Worm (Caenorhabditis elegans) whole organism, young adult: Measurements from ENCODE around the gene nspd-7.

Source experiments
- D2030.7 ChIP-seq: fragments of 200-800 bp; sonication (Bioruptor generic); IDR thresholded peaks from 2 replicates; pipeline ENCODE4 v1.3.6; 2022; ENCODE audit warnings: missing genetic modification reagents, missing genetic modification characterization, missing compliant biosample characterization
- F10E7.11 ChIP-seq: sonication (generic microtip); optimal IDR thresholded peaks from 2 replicates; lab custom pipeline; 2017; ENCODE audit warnings: mild to moderate bottlenecking, missing genetic modification characterization, moderate library complexity, missing compliant biosample characterization
- F37B4.10 ChIP-seq: fragments of 200-800 bp; sonication (Bioruptor generic); IDR thresholded peaks from 2 replicates; pipeline ENCODE4 v1.3.6; 2022; ENCODE audit warnings: missing genetic modification characterization, missing compliant biosample characterization
- F55B11.4 ChIP-seq: sonication (generic microtip); optimal IDR thresholded peaks from 2 replicates; lab custom pipeline; 2016; ENCODE audit warnings: missing compliant biosample characterization, missing genetic modification characterization, borderline replicate concordance; ENCODE audit not compliant: insufficient read depth
- K11D2.4 ChIP-seq: fragments of 200-800 bp; sonication (Bioruptor generic); IDR thresholded peaks from 2 replicates; pipeline ENCODE4 v1.3.6; 2022; ENCODE audit warnings: missing genetic modification reagents, missing genetic modification characterization, missing compliant biosample characterization
- T26A5.8 ChIP-seq: sonication (generic microtip); optimal IDR thresholded peaks from 2 replicates; lab custom pipeline; 2016; ENCODE audit warnings: missing genetic modification characterization, missing compliant biosample characterization
- ZK185.1 ChIP-seq: sonication (generic microtip); optimal IDR thresholded peaks from 2 replicates; lab custom pipeline; 2016; ENCODE audit warnings: mild to moderate bottlenecking, missing genetic modification characterization, missing compliant biosample characterization; ENCODE audit not compliant: poor library complexity, severe bottlenecking
- aptf-2 ChIP-seq: fragments of 200-800 bp; sonication (Bioruptor generic); conservative IDR thresholded peaks from 2 replicates; pipeline ENCODE4 v1.3.6; 2022; ENCODE audit warnings: missing genetic modification reagents, missing genetic modification characterization, missing compliant biosample characterization
- attf-3 ChIP-seq: fragments of 200-800 bp; sonication (Bioruptor generic); conservative IDR thresholded peaks from 2 replicates; pipeline ENCODE4 v1.3.6; 2022; ENCODE audit warnings: missing genetic modification reagents, missing genetic modification characterization, missing compliant biosample characterization
- cebp-1 ChIP-seq, 2 experiments: fragments of 200-800 bp in 1 of 2; sonication (Bioruptor generic) in 1 of 2; sonication (generic microtip) in 1 of 2; IDR thresholded peaks in 1 of 2; optimal IDR thresholded peaks in 1 of 2; 2 replicates each; pipeline versions ENCODE4 v1.3.6 to Lab custom; 2017 to 2022; ENCODE audit warnings: missing compliant biosample characterization in 2 of 2, missing genetic modification characterization in 2 of 2, mild to moderate bottlenecking in 1 of 2, missing genetic modification reagents in 1 of 2, moderate library complexity in 1 of 2
- ceh-100 ChIP-seq: fragments of 200-800 bp; sonication (Bioruptor generic); IDR thresholded peaks from 2 replicates; pipeline ENCODE4 v1.3.6; 2022; ENCODE audit warnings: missing genetic modification reagents, missing genetic modification characterization, missing compliant biosample characterization
- ceh-91 ChIP-seq: fragments of 200-800 bp; sonication (Bioruptor generic); IDR thresholded peaks from 2 replicates; pipeline ENCODE4 v1.3.6; 2022; ENCODE audit warnings: missing genetic modification reagents, missing genetic modification characterization, missing compliant biosample characterization
- chd-7 ChIP-seq: sonication (generic microtip); optimal IDR thresholded peaks from 2 replicates; lab custom pipeline; 2016; ENCODE audit warnings: mild to moderate bottlenecking, missing genetic modification characterization, moderate library complexity, missing compliant biosample characterization
- dox-1 ChIP-seq: fragments of 200-800 bp; sonication (Bioruptor generic); IDR thresholded peaks from 2 replicates; pipeline ENCODE4 v1.3.6; 2022; ENCODE audit warnings: missing genetic modification reagents, missing genetic modification characterization, missing compliant biosample characterization
- dpl-1 ChIP-seq: fragments of 150-350 bp; optimal IDR thresholded peaks from 2 replicates; lab custom pipeline; 2014; ENCODE audit warnings: missing biosample characterization, missing genetic modification reagents, missing genetic modification characterization
- efl-1 ChIP-seq: fragments of 150-350 bp; optimal IDR thresholded peaks from 2 replicates; lab custom pipeline; 2014; ENCODE audit warnings: missing biosample characterization, missing genetic modification reagents, missing genetic modification characterization
- ekl-4 ChIP-seq: fragments of 200-800 bp; sonication (Bioruptor generic); IDR thresholded peaks from 2 replicates; pipeline ENCODE4 v1.3.6; 2022; ENCODE audit warnings: missing genetic modification reagents, missing genetic modification characterization, missing compliant biosample characterization
- ets-4 ChIP-seq: fragments of 200-800 bp; sonication (Bioruptor generic); optimal IDR thresholded peaks from 2 replicates; lab custom pipeline; 2018; ENCODE audit warnings: mild to moderate bottlenecking, missing genetic modification characterization, missing compliant biosample characterization
- hlh-26 ChIP-seq: fragments of 200-800 bp; sonication (Bioruptor generic); conservative IDR thresholded peaks from 2 replicates; pipeline ENCODE4 v1.3.6; 2022; ENCODE audit warnings: missing genetic modification reagents, missing genetic modification characterization, missing compliant biosample characterization
- hsf-1 ChIP-seq: fragments of 200-800 bp; sonication (Bioruptor generic); IDR thresholded peaks from 2 replicates; pipeline ENCODE4 v1.3.6; 2022; ENCODE audit warnings: missing genetic modification reagents, missing genetic modification characterization, missing compliant biosample characterization
- lin-35 ChIP-seq, 3 experiments: fragments of 150-350 bp in 2 of 3; sonication (generic microtip) in 1 of 3; optimal IDR thresholded peaks; 2 replicates each; lab custom pipeline; 2014 to 2018; ENCODE audit warnings: missing biosample characterization in 3 of 3, missing genetic modification characterization in 3 of 3, missing genetic modification reagents in 3 of 3
- lin-54 ChIP-seq: fragments of 200-800 bp; sonication (Bioruptor generic); optimal IDR thresholded peaks from 2 replicates; lab custom pipeline; 2018; ENCODE audit warnings: mild to moderate bottlenecking, missing genetic modification characterization, missing compliant biosample characterization
- lir-1 ChIP-seq: fragments of 200-800 bp; sonication (Bioruptor generic); conservative IDR thresholded peaks from 2 replicates; pipeline ENCODE4 v1.3.6; 2022; ENCODE audit warnings: missing genetic modification reagents, missing genetic modification characterization, missing compliant biosample characterization
- lsl-1 ChIP-seq: fragments of 200-800 bp; sonication (Bioruptor generic); optimal IDR thresholded peaks from 2 replicates; lab custom pipeline; 2018; ENCODE audit warnings: mild to moderate bottlenecking, missing genetic modification characterization, moderate library complexity, missing compliant biosample characterization
- madf-10 ChIP-seq: sonication (generic microtip); optimal IDR thresholded peaks from 2 replicates; lab custom pipeline; 2016; ENCODE audit warnings: mild to moderate bottlenecking, missing genetic modification characterization, missing compliant biosample characterization
- madf-3 ChIP-seq: fragments of 200-800 bp; sonication (Bioruptor generic); IDR thresholded peaks from 2 replicates; pipeline ENCODE4 v1.3.6; 2022; ENCODE audit warnings: missing genetic modification reagents, missing genetic modification characterization, missing compliant biosample characterization
- madf-6 ChIP-seq: fragments of 200-800 bp; sonication (Bioruptor generic); IDR thresholded peaks from 2 replicates; pipeline ENCODE4 v1.3.6; 2022; ENCODE audit warnings: missing genetic modification reagents, missing genetic modification characterization, missing compliant biosample characterization
- madf-8 ChIP-seq: fragments of 200-800 bp; sonication (Bioruptor generic); conservative IDR thresholded peaks from 2 replicates; pipeline ENCODE4 v1.3.6; 2022; ENCODE audit warnings: missing genetic modification reagents, missing genetic modification characterization, missing compliant biosample characterization
- nfya-1 ChIP-seq: sonication (generic microtip); optimal IDR thresholded peaks from 2 replicates; lab custom pipeline; 2017; ENCODE audit warnings: antibody characterized with exemption, missing compliant biosample characterization, missing genetic modification characterization, borderline replicate concordance; ENCODE audit not compliant: insufficient read depth
- nfyb-1 ChIP-seq: fragments of 200-800 bp; sonication (Bioruptor generic); IDR thresholded peaks from 2 replicates; pipeline ENCODE4 v1.3.6; 2022; ENCODE audit warnings: missing genetic modification reagents, missing genetic modification characterization, missing compliant biosample characterization
- nhr-27 ChIP-seq: fragments of 200-800 bp; sonication (Bioruptor generic); optimal IDR thresholded peaks from 2 replicates; lab custom pipeline; 2018; ENCODE audit warnings: mild to moderate bottlenecking, missing genetic modification characterization, moderate library complexity, missing compliant biosample characterization
- nhr-80 ChIP-seq: sonication (generic microtip); optimal IDR thresholded peaks from 2 replicates; lab custom pipeline; 2016; ENCODE audit warnings: missing genetic modification characterization, missing compliant biosample characterization
- pbrm-1 ChIP-seq: fragments of 200-800 bp; sonication (Bioruptor generic); IDR thresholded peaks from 2 replicates; pipeline ENCODE4 v1.3.6; 2022; ENCODE audit warnings: missing genetic modification reagents, missing genetic modification characterization, missing compliant biosample characterization
- repo-1 ChIP-seq: sonication (generic microtip); optimal IDR thresholded peaks from 2 replicates; lab custom pipeline; 2017; ENCODE audit warnings: mild to moderate bottlenecking, missing genetic modification characterization, missing compliant biosample characterization
- somi-1 ChIP-seq: fragments of 200-800 bp; sonication (Bioruptor generic); optimal IDR thresholded peaks from 2 replicates; lab custom pipeline; 2018; ENCODE audit warnings: mild to moderate bottlenecking, missing genetic modification characterization, missing compliant biosample characterization
- tbp1 ChIP-seq: fragments of 200-800 bp; sonication (Bioruptor generic); optimal IDR thresholded peaks from 2 replicates; lab custom pipeline; 2018; ENCODE audit warnings: mild to moderate bottlenecking, missing genetic modification characterization, missing compliant biosample characterization
- unc-130 ChIP-seq: sonication (generic microtip); optimal IDR thresholded peaks from 2 replicates; lab custom pipeline; 2016; ENCODE audit warnings: missing genetic modification reagents, missing genetic modification characterization, missing compliant biosample characterization
- xnd-1 ChIP-seq: sonication (generic microtip); optimal IDR thresholded peaks from 2 replicates; lab custom pipeline; 2016; ENCODE audit warnings: missing genotype, missing genetic modification reagents, missing genetic modification characterization, missing compliant biosample characterization
- zfh-2 ChIP-seq: fragments of 200-800 bp; sonication (Bioruptor generic); conservative IDR thresholded peaks from 2 replicates; pipeline ENCODE4 v1.3.6; 2022; ENCODE audit warnings: missing genetic modification reagents, missing genetic modification characterization, missing compliant biosample characterization
- ztf-22 ChIP-seq: fragments of 200-800 bp; sonication (Bioruptor generic); optimal IDR thresholded peaks from 2 replicates; lab custom pipeline; 2018; ENCODE audit warnings: mild to moderate bottlenecking, missing genetic modification characterization, moderate library complexity, missing compliant biosample characterization

Gene nspd-7

ce11 chrIV:10245666-10246210 lies 23.2 kb downstream of the nspd-7 start, which contains the start of gene F01G10.10 (continued):
- TF ChIP-seq nfyb-1 (GFP tag; lab: Robert Waterston, UW) (peak; percentile 10; the same call in 1 of the 2 replicates), lir-1 (no peak), madf-10 (tag; lab: Kevin White, UChicago) (no peak), F37B4.10 (GFP tag; lab: Robert Waterston, UW) (0 out of 2 replicates have a peak, but pooled peaks have one; percentile 43), efl-1 (GFP tag; lab: Kevin White, UChicago) (peak; percentile 53), somi-1 (GFP tag; lab: Kevin White, UChicago) (no peak), K11D2.4 (GFP tag; lab: Robert Waterston, UW) (no peak), ztf-22 (peak; percentile 17), dox-1 (GFP tag; lab: Robert Waterston, UW) (peak; percentile 60), repo-1 (tag; lab: Kevin White, UChicago) (no peak), tbp1 (GFP tag; lab: Kevin White, UChicago) (peak; percentile 1), F55B11.4 (tag; lab: Kevin White, UChicago) (no peak), lin-54 (peak; percentile 30), D2030.7 (GFP tag; lab: Robert Waterston, UW) (peak; percentile 43), madf-6 (GFP tag; lab: Robert Waterston, UW) (peak; percentile 74), nfya-1 (tag; lab: Kevin White, UChicago) (no peak), hlh-26 (GFP tag; lab: Robert Waterston, UW) (no peak), ceh-91 (peak; percentile 69; the same call in 1 of the 2 replicates)

DNA sequence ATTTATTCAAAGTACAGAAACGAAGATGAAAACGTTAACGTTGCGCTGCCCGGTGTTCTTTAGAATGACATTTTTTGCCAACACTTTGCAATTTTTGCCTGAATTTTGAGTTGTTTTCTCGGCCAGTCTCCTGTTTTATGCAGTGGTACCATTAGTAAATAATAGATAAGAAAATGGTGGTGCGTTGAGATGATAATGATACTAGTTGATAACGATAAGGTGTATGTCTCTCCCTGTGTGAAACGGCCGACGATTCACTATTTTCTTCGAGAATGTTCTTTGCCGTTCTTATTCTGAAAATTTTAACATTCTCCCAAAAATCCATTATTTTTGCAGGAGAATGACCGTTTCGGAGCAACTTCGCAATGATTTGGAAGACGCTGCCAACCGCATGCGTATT lies 25.7 kb downstream of the nspd-7 start, which contains the start of gene tkt-1:
tkt-1 (plus strand) TSS at position 337 of the 400 bp plus-strand sequence.
- no peak for TF ChIP-seq D2030.7 (GFP tag; lab: Robert Waterston, UW)
- TF ChIP-seq dpl-1 (GFP tag; lab: Kevin White, UChicago), result no peak
- peak; percentile 74 for TF ChIP-seq hsf-1 (GFP tag; lab: Robert Waterston, UW)
- TF ChIP-seq tbp1 (GFP tag; lab: Kevin White, UChicago), result peak; percentile 10
- TF ChIP-seq ets-4, result peak; percentile 26
- TF ChIP-seq F10E7.11 (tag; lab: Kevin White, UChicago), result no peak
- TF ChIP-seq lin-35 (GFP tag; optimal IDR thresholded peaks at IDR 0.05; lab: Kevin White, UChicago), result no peak
- no peak for TF ChIP-seq nhr-27 (tag; lab: Kevin White, UChicago)
- TF ChIP-seq nhr-80 (tag; lab: Kevin White, UChicago), result peak; percentile 74
- no peak for TF ChIP-seq cebp-1 (GFP tag; IDR thresholded peaks at IDR 0.05; lab: Robert Waterston, UW)
- peak; percentile 4 for TF ChIP-seq cebp-1 (tag; optimal IDR thresholded peaks at IDR 0.05; lab: Kevin White, UChicago)
- 0 out of 2 replicates have a peak, but pooled peaks have one; percentile 40 for TF ChIP-seq ekl-4 (GFP tag; lab: Robert Waterston, UW)

- TF ChIP-seq madf-8 (GFP tag; lab: Robert Waterston, UW) (peak; percentile 82), xnd-1 (peak; percentile 64), pbrm-1 (GFP tag; lab: Robert Waterston, UW) (peak; percentile 20; the same call in 1 of the 2 replicates), lsl-1 (GFP tag; lab: Kevin White, UChicago) (peak; percentile 20), attf-3 (GFP tag; lab: Robert Waterston, UW) (no peak), aptf-2 (GFP tag; lab: Robert Waterston, UW) (no peak), ZK185.1 (tag; lab: Kevin White, UChicago) (peak; percentile 24), madf-3 (GFP tag; lab: Robert Waterston, UW) (no peak), efl-1 (GFP tag; lab: Kevin White, UChicago) (peak; percentile 81), ceh-100 (GFP tag; lab: Robert Waterston, UW) (no peak), unc-130 (peak; percentile 1), T26A5.8 (no peak), ceh-91 (peak; percentile 42; the same call in 1 of the 2 replicates), lir-1 (no peak), lin-35 (GFP tag; optimal IDR thresholded peaks at IDR 0.05; lab: Kevin White, UChicago) (peak in 1 of 3 experiments; percentile 59), zfh-2 (GFP tag; lab: Robert Waterston, UW) (no peak), F55B11.4 (tag; lab: Kevin White, UChicago) (no peak), dox-1 (GFP tag; lab: Robert Waterston, UW) (peak; percentile 62; the same call in 1 of the 2 replicates), chd-7 (tag; lab: Kevin White, UChicago) (no peak), hsf-1 (GFP tag; lab: Robert Waterston, UW) (0 out of 2 replicates have a peak, but pooled peaks have one; percentile 48), D2030.7 (GFP tag; lab: Robert Waterston, UW) (peak; percentile 44), lin-54 (peak; percentile 48), madf-6 (GFP tag; lab: Robert Waterston, UW) (peak; percentile 91)
These were observed 26.4 kb downstream of the nspd-7 start for ce11 chrIV:10242458-10243123.
